Worm (Caenorhabditis elegans) whole organism, L1 larva: ENCODE results near the gene gly-13.

ENCODE experiments used
- ama-1 ChIP-seq: fragments of 150-350 bp; optimal IDR thresholded peaks from 2 replicates; lab custom pipeline; 2014
- irx-1 ChIP-seq: sonication (generic microtip); optimal IDR thresholded peaks from 2 replicates; lab custom pipeline; 2016; ENCODE audit warnings: missing genetic modification characterization, missing compliant biosample characterization
- lin-39 ChIP-seq: fragments of 150-350 bp; optimal IDR thresholded peaks from 2 replicates; lab custom pipeline; 2014; ENCODE audit warnings: missing biosample characterization, missing genetic modification reagents, missing genetic modification characterization
- mdl-1 ChIP-seq, 2 experiments: fragments of 150-350 bp; optimal IDR thresholded peaks; 2 replicates each; lab custom pipeline; 2014 to 2017; ENCODE audit warnings: missing biosample characterization in 2 of 2, missing genetic modification characterization in 2 of 2, inconsistent platforms in 1 of 2
- mef-2 ChIP-seq: fragments of 150-350 bp; optimal IDR thresholded peaks from 2 replicates; lab custom pipeline; 2014; ENCODE audit warnings: missing biosample characterization, missing genetic modification characterization
- nhr-11 ChIP-seq: fragments of 150-350 bp; optimal IDR thresholded peaks from 2 replicates; lab custom pipeline; 2014; ENCODE audit warnings: missing biosample characterization, missing genetic modification characterization
- nhr-12 ChIP-seq: sonication (generic microtip); optimal IDR thresholded peaks from 2 replicates; lab custom pipeline; 2017; ENCODE audit warnings: missing biosample characterization, missing genetic modification characterization
- nhr-20 ChIP-seq: sonication (generic microtip); optimal IDR thresholded peaks from 2 replicates; lab custom pipeline; 2016; ENCODE audit warnings: mild to moderate bottlenecking, missing genetic modification characterization, missing compliant biosample characterization
- nhr-76 ChIP-seq: sonication (generic microtip); optimal IDR thresholded peaks from 2 replicates; lab custom pipeline; 2017; ENCODE audit warnings: missing biosample characterization, missing genetic modification characterization
- nhr-90 ChIP-seq: sonication (generic microtip); optimal IDR thresholded peaks from 2 replicates; lab custom pipeline; 2016; ENCODE audit warnings: mild to moderate bottlenecking, missing genetic modification characterization, missing compliant biosample characterization; ENCODE audit not compliant: poor library complexity
- unc-62 ChIP-seq: fragments of 150-350 bp; optimal IDR thresholded peaks from 2 replicates; lab custom pipeline; 2014; ENCODE audit warnings: missing biosample characterization, missing genetic modification reagents, missing genetic modification characterization
- unc-86 ChIP-seq: sonication (generic microtip); optimal IDR thresholded peaks from 2 replicates; lab custom pipeline; 2016; ENCODE audit warnings: missing genetic modification characterization, missing compliant biosample characterization

DNA sequence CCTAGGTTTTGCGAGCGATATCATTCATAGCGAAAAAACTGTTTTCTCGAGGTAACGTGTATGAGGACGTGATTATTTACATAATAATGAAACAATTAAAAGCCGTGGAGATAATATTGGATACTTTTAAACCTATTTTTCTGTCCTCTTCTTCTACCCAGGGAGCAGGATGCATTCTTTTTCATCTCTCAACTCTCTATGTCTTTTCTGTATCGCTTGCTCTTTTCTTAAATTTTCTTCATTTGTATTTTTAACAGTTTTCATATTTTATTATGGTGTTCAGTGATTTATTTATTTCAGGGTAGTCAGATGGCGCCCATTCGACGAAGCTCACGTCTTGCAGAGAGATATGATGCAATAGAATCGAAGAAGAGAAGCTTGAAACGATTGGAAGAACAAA, 17.8 kb downstream of the gly-13 start, which contains the start of gene B0416.4:
- no peak for TF ChIP-seq nhr-90
- no peak for TF ChIP-seq nhr-12 (tag; lab: Kevin White, UChicago)
- TF ChIP-seq mdl-1 (tag; optimal IDR thresholded peaks at IDR 0.05; lab: Kevin White, UChicago) = no peak
- no peak for TF ChIP-seq nhr-76
- TF ChIP-seq unc-86 (tag; lab: Kevin White, UChicago) = no peak
- TF ChIP-seq unc-62 (GFP tag; lab: Kevin White, UChicago) = no peak
- no peak for TF ChIP-seq lin-39 (tag; lab: Kevin White, UChicago)
- no peak for TF ChIP-seq irx-1 (tag; lab: Kevin White, UChicago)
- no peak for TF ChIP-seq mef-2 (tag; lab: Kevin White, UChicago)
- TF ChIP-seq nhr-11 (tag; lab: Kevin White, UChicago) = no peak
- no peak for TF ChIP-seq nhr-20 (tag; lab: Kevin White, UChicago)
- TF ChIP-seq ama-1 = no peak
